Fruit fly (Drosophila melanogaster) whole organism, embryonic: ENCODE measurements around the gene snz.

Source experiments
- Elba2 ChIP-seq: fragments of 200-800 bp; sonication (Bioruptor generic); optimal IDR thresholded peaks from 3 replicates; lab custom pipeline; 2016; ENCODE audit warnings: missing biosample characterization, missing genetic modification characterization
- HmgD ChIP-seq: fragments of 200-800 bp; sonication (Bioruptor generic); optimal IDR thresholded peaks from 3 replicates; lab custom pipeline; 2016; ENCODE audit warnings: missing biosample characterization, missing genetic modification characterization
- Meics ChIP-seq: fragments of 200-800 bp; sonication (Bioruptor generic); optimal IDR thresholded peaks from 2 replicates; lab custom pipeline; 2017; ENCODE audit warnings: missing biosample characterization, mild to moderate bottlenecking, missing genetic modification characterization
- Xrp1 ChIP-seq: fragments of 200-800 bp; sonication (Bioruptor generic); IDR thresholded peaks from 2 replicates; pipeline ENCODE4 v1.3.6; 2022; ENCODE audit warnings: missing biosample characterization, missing genetic modification characterization
- br ChIP-seq: fragments of >200 bp; optimal IDR thresholded peaks from 2 replicates; lab custom pipeline; 2017
- dmrt11E ChIP-seq: fragments of 200-800 bp; sonication (Bioruptor generic); optimal IDR thresholded peaks from 3 replicates; lab custom pipeline; 2018; ENCODE audit warnings: missing biosample characterization, mild to moderate bottlenecking, missing genetic modification characterization, moderate library complexity
- dmrt99B ChIP-seq: fragments of 200-800 bp; sonication (Bioruptor generic); optimal IDR thresholded peaks from 2 replicates; lab custom pipeline; 2018; ENCODE audit warnings: missing biosample characterization, mild to moderate bottlenecking, missing genetic modification characterization, moderate library complexity
- fru ChIP-seq: fragments of >200 bp; optimal IDR thresholded peaks from 2 replicates; lab custom pipeline; 2017
- ftz-f1 ChIP-seq: fragments of 200-800 bp; sonication (Bioruptor generic); optimal IDR thresholded peaks from 2 replicates; lab custom pipeline; 2016; ENCODE audit warnings: missing biosample characterization, missing genetic modification characterization
- jing ChIP-seq: fragments of 200-800 bp; sonication (Bioruptor generic); optimal IDR thresholded peaks from 2 replicates; lab custom pipeline; 2018; ENCODE audit warnings: missing biosample characterization, mild to moderate bottlenecking, missing genetic modification characterization
- phol ChIP-seq: fragments of 200-800 bp; sonication (Bioruptor generic); optimal IDR thresholded peaks from 3 replicates; lab custom pipeline; 2018; ENCODE audit warnings: missing biosample characterization, mild to moderate bottlenecking, missing genetic modification characterization, moderate library complexity

dm6 chrX:7908239-7909068, 3.4 kb upstream of the snz start, which contains the start of the genes dpr14 and spidey:
- no peak for TF ChIP-seq jing (GFP tag; lab: Kevin White, UChicago)
- TF ChIP-seq Elba2, result no peak
- TF ChIP-seq ftz-f1 (GFP tag; lab: Kevin White, UChicago), result peak; percentile 28
- peak; percentile 90 for TF ChIP-seq Xrp1 (GFP tag; lab: Robert Waterston, UW)
- TF ChIP-seq HmgD (GFP tag; lab: Kevin White, UChicago), result peak; percentile 52
- TF ChIP-seq fru (lab: Kevin White, UChicago), result no peak
- no peak for TF ChIP-seq br (lab: Kevin White, UChicago)
- peak; percentile 86 for TF ChIP-seq phol (tag; lab: Kevin White, UChicago)
- TF ChIP-seq dmrt11E (tag; lab: Kevin White, UChicago), result peak; percentile 73
- TF ChIP-seq Meics (GFP tag; lab: Kevin White, UChicago), result peak; percentile 94
- peak; percentile 94 for TF ChIP-seq dmrt99B (tag; lab: Kevin White, UChicago)
